Worm (Caenorhabditis elegans) whole organism, late embryonic: ENCODE data around the gene str-207.

Experiments
- ceh-22 ChIP-seq: sonication (generic microtip); optimal IDR thresholded peaks from 2 replicates; lab custom pipeline; 2017; ENCODE audit warnings: missing biosample characterization, missing genetic modification characterization
- che-1 ChIP-seq: sonication (generic microtip); optimal IDR thresholded peaks from 2 replicates; lab custom pipeline; 2016; ENCODE audit warnings: mild to moderate bottlenecking, missing genetic modification characterization, missing compliant biosample characterization
- dve-1 ChIP-seq: sonication (generic microtip); optimal IDR thresholded peaks from 2 replicates; lab custom pipeline; 2017; ENCODE audit warnings: antibody characterized with exemption, mild to moderate bottlenecking, missing genetic modification characterization, missing compliant biosample characterization
- elt-2 ChIP-seq: sonication (generic microtip); optimal IDR thresholded peaks from 2 replicates; lab custom pipeline; 2016; ENCODE audit warnings: missing genetic modification reagents, missing genetic modification characterization, missing compliant biosample characterization
- fkh-10 ChIP-seq: fragments of 150-350 bp; optimal IDR thresholded peaks from 2 replicates; lab custom pipeline; 2014; ENCODE audit warnings: missing biosample characterization, missing genetic modification reagents, missing genetic modification characterization
- hlh-8 ChIP-seq: sonication (generic microtip); optimal IDR thresholded peaks from 2 replicates; lab custom pipeline; 2016; ENCODE audit warnings: missing genotype, missing genetic modification characterization, missing compliant biosample characterization
- ref-2 ChIP-seq: sonication (generic microtip); optimal IDR thresholded peaks from 2 replicates; lab custom pipeline; 2016; ENCODE audit warnings: missing genetic modification characterization, missing compliant biosample characterization
- tbx-2 ChIP-seq: sonication (generic microtip); optimal IDR thresholded peaks from 2 replicates; lab custom pipeline; 2016; ENCODE audit warnings: missing genetic modification characterization, missing compliant biosample characterization
- tbx-7 ChIP-seq: sonication (generic microtip); optimal IDR thresholded peaks from 2 replicates; lab custom pipeline; 2016; ENCODE audit warnings: missing genotype, missing genetic modification characterization, missing compliant biosample characterization
- ttx-3 ChIP-seq: sonication (generic microtip); optimal IDR thresholded peaks from 2 replicates; lab custom pipeline; 2016; ENCODE audit warnings: missing genetic modification reagents, missing genetic modification characterization, missing compliant biosample characterization
- unc-86 ChIP-seq: sonication (generic microtip); optimal IDR thresholded peaks from 2 replicates; lab custom pipeline; 2016; ENCODE audit warnings: missing genetic modification characterization, missing compliant biosample characterization

- TF ChIP-seq unc-86 (tag; lab: Kevin White, UChicago) (no peak), ref-2 (tag; lab: Kevin White, UChicago) (no peak), hlh-8 (no peak), tbx-2 (tag; lab: Kevin White, UChicago) (no peak), ceh-22 (tag; lab: Kevin White, UChicago) (no peak), tbx-7 (tag; lab: Kevin White, UChicago) (no peak), fkh-10 (GFP tag; lab: Kevin White, UChicago) (no peak), elt-2 (no peak), che-1 (tag; lab: Kevin White, UChicago) (no peak), ttx-3 (tag; lab: Kevin White, UChicago) (no peak), dve-1 (tag; lab: Kevin White, UChicago) (no peak)
Measured at ce11 chrV:4960686-4961085, 9.2 kb downstream of the str-207 start.
